Worm (Caenorhabditis elegans) whole organism, midembryonic: ENCODE measurements around the gene gfat-1.

Experiments used
- T22C8.4 ChIP-seq: fragments of 200-800 bp; sonication (Bioruptor generic); IDR thresholded peaks from 2 replicates; pipeline ENCODE4 v1.3.6; 2022; ENCODE audit warnings: missing genetic modification characterization, missing compliant biosample characterization
- cog-1 ChIP-seq: sonication (generic microtip); optimal IDR thresholded peaks from 2 replicates; lab custom pipeline; 2016; ENCODE audit warnings: missing genetic modification characterization, missing compliant biosample characterization
- flt-1 ChIP-seq: fragments of 200-800 bp; sonication (Bioruptor generic); IDR thresholded peaks from 2 replicates; pipeline ENCODE4 v1.3.6; 2022; ENCODE audit warnings: missing genetic modification characterization, missing compliant biosample characterization
- klf-2 ChIP-seq: fragments of 200-800 bp; sonication (Bioruptor generic); conservative IDR thresholded peaks from 2 replicates; pipeline ENCODE4 v1.3.6; 2022; ENCODE audit warnings: missing genetic modification reagents, missing genetic modification characterization, missing compliant biosample characterization
- med-1 ChIP-seq: sonication (generic microtip); optimal IDR thresholded peaks from 2 replicates; lab custom pipeline; 2017; ENCODE audit warnings: missing genetic modification characterization, mild to moderate bottlenecking, missing compliant biosample characterization, antibody characterized with exemption, missing genetic modification reagents; ENCODE audit not compliant: insufficient read depth
- ref-1 ChIP-seq: fragments of 200-800 bp; sonication (Bioruptor generic); conservative IDR thresholded peaks from 2 replicates; pipeline ENCODE4 v1.3.6; 2022; ENCODE audit warnings: missing genetic modification reagents, missing genetic modification characterization, missing compliant biosample characterization
- tab-1 ChIP-seq: fragments of 200-800 bp; sonication (Bioruptor generic); IDR thresholded peaks from 2 replicates; pipeline ENCODE4 v1.3.6; 2022; ENCODE audit warnings: missing genetic modification characterization, missing compliant biosample characterization
- ztf-23 ChIP-seq: fragments of 200-800 bp; sonication (Bioruptor generic); IDR thresholded peaks from 2 replicates; pipeline ENCODE4 v1.3.6; 2022; ENCODE audit warnings: missing genetic modification reagents, missing genetic modification characterization, missing compliant biosample characterization
- ztf-29 ChIP-seq: fragments of 200-800 bp; sonication (Bioruptor generic); IDR thresholded peaks from 2 replicates; pipeline ENCODE4 v1.3.6; 2022; ENCODE audit warnings: missing genetic modification reagents, missing genetic modification characterization, missing compliant biosample characterization

gfat-1 gene

ce11 chrII:11596157-11596740, 1.0 kb upstream of the gfat-1 start:
- TF ChIP-seq flt-1 (GFP tag; lab: Robert Waterston, UW) (no peak), T22C8.4 (GFP tag; lab: Robert Waterston, UW) (no peak), cog-1 (tag; lab: Kevin White, UChicago) (no peak), ref-1 (GFP tag; lab: Robert Waterston, UW) (no peak), tab-1 (GFP tag; lab: Robert Waterston, UW) (no peak), ztf-23 (GFP tag; lab: Robert Waterston, UW) (no peak), klf-2 (GFP tag; lab: Robert Waterston, UW) (no peak), ztf-29 (GFP tag; lab: Robert Waterston, UW) (no peak), med-1 (GFP tag; lab: Kevin White, UChicago) (no peak)

ce11 chrII:11592023-11592422, 3.2 kb downstream of the gfat-1 start, which contains the start of gene F07A11.1:
Gene F07A11.1, minus strand, starts transcription at chrII:11592123.
- no peak for TF ChIP-seq T22C8.4 (GFP tag; lab: Robert Waterston, UW)
- TF ChIP-seq cog-1 (tag; lab: Kevin White, UChicago) = no peak
- TF ChIP-seq flt-1 (GFP tag; lab: Robert Waterston, UW) = no peak
- no peak for TF ChIP-seq ref-1 (GFP tag; lab: Robert Waterston, UW)
- TF ChIP-seq ztf-29 (GFP tag; lab: Robert Waterston, UW) = no peak
- TF ChIP-seq tab-1 (GFP tag; lab: Robert Waterston, UW) = no peak
- TF ChIP-seq klf-2 (GFP tag; lab: Robert Waterston, UW) = no peak
- no peak for TF ChIP-seq ztf-23 (GFP tag; lab: Robert Waterston, UW)
- TF ChIP-seq med-1 (GFP tag; lab: Kevin White, UChicago) = no peak

- no peak for TF ChIP-seq ref-1 (GFP tag; lab: Robert Waterston, UW)
- TF ChIP-seq med-1 (GFP tag; lab: Kevin White, UChicago) = no peak
- TF ChIP-seq flt-1 (GFP tag; lab: Robert Waterston, UW) = no peak
- no peak for TF ChIP-seq cog-1 (tag; lab: Kevin White, UChicago)
These were observed 3.7 kb downstream of the gfat-1 start for ce11 chrII:11591558-11591957.

ce11 chrII:11588304-11588703, 6.9 kb downstream of the gfat-1 start:
- no peak for TF ChIP-seq T22C8.4 (GFP tag; lab: Robert Waterston, UW)

- TF ChIP-seq med-1 (GFP tag; lab: Kevin White, UChicago) (no peak), cog-1 (tag; lab: Kevin White, UChicago) (no peak), ztf-29 (GFP tag; lab: Robert Waterston, UW) (no peak), ref-1 (GFP tag; lab: Robert Waterston, UW) (no peak), ztf-23 (GFP tag; lab: Robert Waterston, UW) (no peak), tab-1 (GFP tag; lab: Robert Waterston, UW) (no peak), klf-2 (GFP tag; lab: Robert Waterston, UW) (no peak), flt-1 (GFP tag; lab: Robert Waterston, UW) (no peak)
These were observed 12.5 kb downstream of the gfat-1 start, which contains the start of gene ints-7 for ce11 chrII:11582698-11583097. Gene ints-7, plus strand, starts transcription at chrII:11582849.

ce11 chrII:11578327-11578726, 16.9 kb downstream of the gfat-1 start, which contains the start of gene smc-6:
Gene smc-6, plus strand, starts transcription at chrII:11578716.
- no peak for TF ChIP-seq ztf-29 (GFP tag; lab: Robert Waterston, UW)
- no peak for TF ChIP-seq T22C8.4 (GFP tag; lab: Robert Waterston, UW)
- TF ChIP-seq med-1 (GFP tag; lab: Kevin White, UChicago) = no peak
- TF ChIP-seq ref-1 (GFP tag; lab: Robert Waterston, UW) = no peak
- no peak for TF ChIP-seq tab-1 (GFP tag; lab: Robert Waterston, UW)
- no peak for TF ChIP-seq ztf-23 (GFP tag; lab: Robert Waterston, UW)

- TF ChIP-seq cog-1 (tag; lab: Kevin White, UChicago) (no peak), ztf-29 (GFP tag; lab: Robert Waterston, UW) (no peak), klf-2 (GFP tag; lab: Robert Waterston, UW) (no peak), tab-1 (GFP tag; lab: Robert Waterston, UW) (no peak), ztf-23 (GFP tag; lab: Robert Waterston, UW) (no peak), flt-1 (GFP tag; lab: Robert Waterston, UW) (no peak), med-1 (GFP tag; lab: Kevin White, UChicago) (no peak), ref-1 (GFP tag; lab: Robert Waterston, UW) (no peak), T22C8.4 (GFP tag; lab: Robert Waterston, UW) (no peak)
These were observed 17.4 kb downstream of the gfat-1 start for ce11 chrII:11577861-11578260.

ce11 chrII:11577397-11577796, 17.8 kb downstream of the gfat-1 start, which contains the start of gene pcs-1:
Gene pcs-1, minus strand, starts transcription at chrII:11577740.
- TF ChIP-seq flt-1 (GFP tag; lab: Robert Waterston, UW) (no peak), med-1 (GFP tag; lab: Kevin White, UChicago) (no peak), cog-1 (tag; lab: Kevin White, UChicago) (no peak), tab-1 (GFP tag; lab: Robert Waterston, UW) (no peak), ztf-29 (GFP tag; lab: Robert Waterston, UW) (no peak), T22C8.4 (GFP tag; lab: Robert Waterston, UW) (no peak), ref-1 (GFP tag; lab: Robert Waterston, UW) (no peak), ztf-23 (GFP tag; lab: Robert Waterston, UW) (no peak)

- no peak for TF ChIP-seq flt-1 (GFP tag; lab: Robert Waterston, UW)
- TF ChIP-seq klf-2 (GFP tag; lab: Robert Waterston, UW) = no peak
- TF ChIP-seq ref-1 (GFP tag; lab: Robert Waterston, UW) = no peak
- TF ChIP-seq ztf-29 (GFP tag; lab: Robert Waterston, UW) = no peak
- no peak for TF ChIP-seq ztf-23 (GFP tag; lab: Robert Waterston, UW)
These were observed 22.3 kb downstream of the gfat-1 start, which contains the start of gene F54D5.2 for ce11 chrII:11572944-11573343. Gene F54D5.2, plus strand, starts transcription at chrII:11573180.
